Fruit fly (Drosophila melanogaster): ENCODE results near the gene Atg17.

Gene Atg17

DNA sequence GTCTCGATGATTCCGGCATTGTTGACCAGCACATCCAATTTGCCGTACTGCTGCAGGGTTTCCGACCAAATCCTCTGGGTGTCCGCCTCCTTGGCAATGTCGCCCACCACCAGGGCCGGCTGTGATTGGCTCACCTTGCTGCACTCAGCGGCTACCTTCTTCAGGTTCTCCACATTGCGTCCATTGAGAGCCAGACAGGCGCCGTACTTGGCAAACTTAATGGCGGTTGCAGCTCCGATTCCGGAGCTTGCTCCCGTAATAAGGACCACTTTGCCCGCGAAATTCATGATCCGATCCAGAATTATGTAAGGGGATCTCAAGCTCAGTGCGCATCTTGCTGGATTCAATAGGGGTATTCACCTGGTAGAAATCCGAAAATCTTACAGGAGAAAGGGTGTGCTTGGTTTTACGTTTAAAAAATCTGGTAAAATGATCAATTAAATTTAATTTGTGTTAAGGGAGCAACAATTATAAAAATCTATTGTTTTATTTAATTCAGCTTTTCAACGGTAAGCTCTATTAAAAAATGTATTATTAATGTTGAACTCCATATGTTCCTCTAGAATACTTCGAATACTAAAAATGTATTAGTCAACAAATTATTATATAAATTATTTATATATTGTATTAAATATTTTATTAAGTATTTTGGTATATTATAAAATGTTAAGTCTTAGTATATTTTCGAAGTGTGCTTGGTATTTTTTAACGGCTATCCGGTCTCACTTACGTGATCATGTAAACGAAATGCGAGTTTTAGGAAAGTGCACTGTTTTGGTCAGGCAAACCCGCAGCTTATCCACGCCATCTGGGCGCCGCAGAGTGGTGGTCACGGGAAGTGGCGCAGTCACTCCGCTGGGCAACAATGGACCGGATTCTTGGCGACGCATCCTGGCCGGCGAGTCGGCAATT lies 32.7 kb upstream of the Atg17 start, which contains the start of the genes CG31548 and CG12170 (continued):
- TF ChIP-seq tap (tag; optimal IDR thresholded peaks at IDR 0.05) (peak; percentile 54), ap (GFP tag; IDR thresholded peaks at IDR 0.05) (peak; percentile 29; the same call in 1 of the 2 replicates), sens (GFP tag) (peak; percentile 93), CG11723 (GFP tag; optimal IDR thresholded peaks at IDR 0.05) (no peak), danr (GFP tag; IDR thresholded peaks at IDR 0.05) (no peak), sqz (GFP tag; optimal IDR thresholded peaks at IDR 0.05) (no peak), btn (GFP tag; optimal IDR thresholded peaks at IDR 0.05) (no peak), sna (GFP tag; IDR thresholded peaks at IDR 0.05; ENCODE audit: partially characterized antibody) (0 out of 2 replicates have a peak, but pooled peaks have one; percentile 23), unpg (GFP tag; optimal IDR thresholded peaks at IDR 0.05) (peak; percentile 60), CG7839 (tag; optimal IDR thresholded peaks at IDR 0.05) (no peak), NC2β (GFP tag; optimal IDR thresholded peaks at IDR 0.05) (peak; percentile 22), zf30C (GFP tag; optimal IDR thresholded peaks at IDR 0.05) (no peak)

dm6 chr3R:5643421-5643820 lies 26.1 kb upstream of the Atg17 start:
- TF ChIP-seq Med (GFP tag) (peak; percentile 60), B-H1 (GFP tag; IDR thresholded peaks at IDR 0.05) (no peak)

dm6 chr3R:5647705-5648568 lies 21.6 kb upstream of the Atg17 start:
- no peak for TF ChIP-seq nom (GFP tag; optimal IDR thresholded peaks at IDR 0.05)
- TF ChIP-seq z (GFP tag; IDR thresholded peaks at IDR 0.05): no peak
- TF ChIP-seq Pdp1 (GFP tag; optimal IDR thresholded peaks at IDR 0.05): peak in 1 of 2 experiments; percentile 45
- no peak for TF ChIP-seq CG10321 (GFP tag; IDR thresholded peaks at IDR 0.05)
- TF ChIP-seq bcd (GFP tag; optimal IDR thresholded peaks at IDR 0.05): no peak
- no peak for TF ChIP-seq CG15601 (tag; optimal IDR thresholded peaks at IDR 0.05)
- no peak for TF ChIP-seq CG13424 (tag; optimal IDR thresholded peaks at IDR 0.05)
- no peak for TF ChIP-seq Trl (optimal IDR thresholded peaks at IDR 0.05)
- TF ChIP-seq Trl (GFP tag; optimal IDR thresholded peaks at IDR 0.05): no peak
- no peak for TF ChIP-seq tup (GFP tag; optimal IDR thresholded peaks at IDR 0.05)
- no peak for TF ChIP-seq CG13287 (GFP tag; IDR thresholded peaks at IDR 0.05; ENCODE audit: partially characterized antibody)
- no peak for TF ChIP-seq eve (GFP tag; optimal IDR thresholded peaks at IDR 0.05)
- TF ChIP-seq MBD-R2 (GFP tag; IDR thresholded peaks at IDR 0.05): 0 out of 2 replicates have a peak, but pooled peaks have one; percentile 6
- TF ChIP-seq CG11093 (GFP tag; IDR thresholded peaks at IDR 0.05): no peak
- TF ChIP-seq CG8924 (tag; optimal IDR thresholded peaks at IDR 0.05): no peak
- TF ChIP-seq CG7839 (tag; optimal IDR thresholded peaks at IDR 0.05): no peak
- TF ChIP-seq Blimp-1 (GFP tag; optimal IDR thresholded peaks at IDR 0.05): peak; percentile 16
- TF ChIP-seq CG1602 (GFP tag; optimal IDR thresholded peaks at IDR 0.05): no peak
- peak; percentile 79 for TF ChIP-seq Med (GFP tag)
- TF ChIP-seq gem (tag; optimal IDR thresholded peaks at IDR 0.05): no peak
- no peak for TF ChIP-seq stc (GFP tag; IDR thresholded peaks at IDR 0.05)
- no peak for TF ChIP-seq Rfx (GFP tag; IDR thresholded peaks at IDR 0.05)
- TF ChIP-seq CG31441 (GFP tag; IDR thresholded peaks at IDR 0.05): no peak
- peak; percentile 19 for TF ChIP-seq sens (GFP tag)
- no peak for TF ChIP-seq Tbp (GFP tag; optimal IDR thresholded peaks at IDR 0.05)
- TF ChIP-seq CG9876 (GFP tag; optimal IDR thresholded peaks at IDR 0.05): no peak
- TF ChIP-seq CG6272 (GFP tag; IDR thresholded peaks at IDR 0.05): no peak
- TF ChIP-seq Xbp1 (GFP tag; optimal IDR thresholded peaks at IDR 0.05): no peak
- TF ChIP-seq CG2120 (GFP tag; optimal IDR thresholded peaks at IDR 0.05): no peak
- TF ChIP-seq peb (GFP tag; IDR thresholded peaks at IDR 0.05): no peak
- TF ChIP-seq zen (tag; optimal IDR thresholded peaks at IDR 0.05): peak; percentile 0
- TF ChIP-seq HLH4C (GFP tag; IDR thresholded peaks at IDR 0.05; ENCODE audit: partially characterized antibody): no peak
- TF ChIP-seq MTF-1 (GFP tag; optimal IDR thresholded peaks at IDR 0.05; ENCODE audit: borderline replicate concordance): no peak
